Worm (Caenorhabditis elegans) whole organism, L2 larva: ENCODE results near the gene zim-3.
A peak's percentile ranks its signal among the peaks of the same experiment; 100 is the strongest.

Experiments used
- F13H6.1 ChIP-seq: sonication (generic microtip); optimal IDR thresholded peaks from 2 replicates; lab custom pipeline; 2016; ENCODE audit warnings: missing genetic modification characterization, missing compliant biosample characterization
- R02D3.7 ChIP-seq: fragments of 150-350 bp; optimal IDR thresholded peaks from 2 replicates; lab custom pipeline; 2014; ENCODE audit warnings: missing biosample characterization, missing genetic modification characterization
- Y55F3AM.14 ChIP-seq: fragments of 200-800 bp; sonication (Bioruptor generic); optimal IDR thresholded peaks from 2 replicates; lab custom pipeline; 2018; ENCODE audit warnings: mild to moderate bottlenecking, missing genetic modification characterization, missing compliant biosample characterization
- ZK546.5 ChIP-seq: sonication (generic microtip); optimal IDR thresholded peaks from 2 replicates; lab custom pipeline; 2017; ENCODE audit warnings: missing biosample characterization, missing genetic modification characterization
- aly-2 ChIP-seq: fragments of 150-350 bp; optimal IDR thresholded peaks from 2 replicates; lab custom pipeline; 2014; ENCODE audit warnings: missing biosample characterization, missing genetic modification characterization
- ama-1 ChIP-seq: fragments of 150-350 bp; optimal IDR thresholded peaks from 2 replicates; lab custom pipeline; 2018; ENCODE audit warnings: inconsistent platforms
- blmp-1 ChIP-seq: sonication (generic microtip); optimal IDR thresholded peaks from 2 replicates; lab custom pipeline; 2017; ENCODE audit warnings: missing genetic modification characterization, mild to moderate bottlenecking, missing compliant biosample characterization, antibody characterized with exemption, moderate library complexity; ENCODE audit not compliant: insufficient read depth
- ceh-16 ChIP-seq: fragments of 150-350 bp; optimal IDR thresholded peaks from 2 replicates; lab custom pipeline; 2014; ENCODE audit warnings: missing biosample characterization, missing genetic modification characterization
- ceh-82 ChIP-seq: fragments of 150-350 bp; optimal IDR thresholded peaks from 2 replicates; lab custom pipeline; 2014; ENCODE audit warnings: missing biosample characterization, missing genetic modification characterization
- elt-1 ChIP-seq: fragments of 150-350 bp; optimal IDR thresholded peaks from 2 replicates; lab custom pipeline; 2014; ENCODE audit warnings: missing biosample characterization, missing genetic modification characterization
- elt-3 ChIP-seq: sonication (generic microtip); optimal IDR thresholded peaks from 2 replicates; lab custom pipeline; 2017; ENCODE audit warnings: missing biosample characterization, missing genetic modification characterization
- fos-1 ChIP-seq: fragments of 150-350 bp; optimal IDR thresholded peaks from 2 replicates; lab custom pipeline; 2014; ENCODE audit warnings: missing biosample characterization, missing genetic modification characterization
- gmeb-1 ChIP-seq: fragments of 150-350 bp; optimal IDR thresholded peaks from 2 replicates; lab custom pipeline; 2014; ENCODE audit warnings: missing biosample characterization, missing genetic modification characterization
- lin-11 ChIP-seq: fragments of 150-350 bp; sonication (generic microtip); optimal IDR thresholded peaks from 2 replicates; lab custom pipeline; 2014; ENCODE audit warnings: missing biosample characterization, missing genetic modification characterization, inconsistent platforms, mixed read lengths
- lin-39 ChIP-seq: fragments of 150-350 bp; optimal IDR thresholded peaks from 2 replicates; lab custom pipeline; 2014; ENCODE audit warnings: missing biosample characterization, missing genetic modification reagents, missing genetic modification characterization
- lsy-2 ChIP-seq, 2 experiments: fragments of 150-350 bp in 1 of 2; sonication (generic microtip) in 1 of 2; optimal IDR thresholded peaks; 2 replicates each; lab custom pipeline; 2014 to 2017; ENCODE audit warnings: missing biosample characterization in 2 of 2, missing genetic modification characterization in 2 of 2
- mab-5 ChIP-seq: fragments of 150-350 bp; optimal IDR thresholded peaks from 2 replicates; lab custom pipeline; 2014; ENCODE audit warnings: missing biosample characterization, missing genetic modification characterization
- mbf-1 ChIP-seq: sonication (generic microtip); optimal IDR thresholded peaks from 2 replicates; lab custom pipeline; 2017; ENCODE audit warnings: missing biosample characterization, missing genetic modification characterization
- mdl-1 ChIP-seq, 2 experiments: fragments of 150-350 bp in 1 of 2; sonication (generic microtip) in 1 of 2; optimal IDR thresholded peaks; 2 replicates each; lab custom pipeline; 2017; ENCODE audit warnings: missing biosample characterization in 2 of 2, missing genetic modification characterization in 2 of 2
- nhr-10 ChIP-seq: sonication (generic microtip); optimal IDR thresholded peaks from 2 replicates; lab custom pipeline; 2017; ENCODE audit warnings: missing biosample characterization, missing genetic modification characterization
- nhr-11 ChIP-seq: fragments of 150-350 bp; optimal IDR thresholded peaks from 2 replicates; lab custom pipeline; 2014; ENCODE audit warnings: missing biosample characterization, missing genetic modification characterization
- nhr-12 ChIP-seq: fragments of 150-350 bp; optimal IDR thresholded peaks from 2 replicates; lab custom pipeline; 2014; ENCODE audit warnings: missing biosample characterization, missing genetic modification characterization
- nhr-129 ChIP-seq: fragments of 150-350 bp; optimal IDR thresholded peaks from 2 replicates; lab custom pipeline; 2014; ENCODE audit warnings: missing biosample characterization, missing genetic modification characterization
- nhr-21 ChIP-seq: fragments of 150-350 bp; optimal IDR thresholded peaks from 2 replicates; lab custom pipeline; 2014; ENCODE audit warnings: missing biosample characterization, missing genetic modification characterization
- nhr-23 ChIP-seq: fragments of 150-350 bp; optimal IDR thresholded peaks from 2 replicates; lab custom pipeline; 2014; ENCODE audit warnings: missing biosample characterization, missing genetic modification reagents, missing genetic modification characterization
- nhr-237 ChIP-seq: fragments of 150-350 bp; optimal IDR thresholded peaks from 2 replicates; lab custom pipeline; 2014; ENCODE audit warnings: missing biosample characterization, missing genetic modification characterization
- nhr-25 ChIP-seq: fragments of 150-350 bp; sonication (generic microtip); optimal IDR thresholded peaks from 3 replicates; lab custom pipeline; 2014; ENCODE audit warnings: missing biosample characterization, missing genetic modification characterization
- peb-1 ChIP-seq: fragments of 150-350 bp; optimal IDR thresholded peaks from 2 replicates; lab custom pipeline; 2014; ENCODE audit warnings: missing biosample characterization, missing genetic modification characterization
- sem-4 ChIP-seq: fragments of 150-350 bp; optimal IDR thresholded peaks from 2 replicates; lab custom pipeline; 2014; ENCODE audit warnings: missing biosample characterization, missing genetic modification reagents, missing genetic modification characterization
- skn-1 ChIP-seq: sonication (generic microtip); optimal IDR thresholded peaks from 2 replicates; lab custom pipeline; 2017; ENCODE audit warnings: missing biosample characterization, missing genetic modification characterization
- sma-3 ChIP-seq: sonication (generic microtip); optimal IDR thresholded peaks from 2 replicates; lab custom pipeline; 2016; ENCODE audit warnings: missing genetic modification reagents, missing genetic modification characterization, missing compliant biosample characterization
- sma-9 ChIP-seq, 2 experiments: fragments of 150-350 bp in 1 of 2; sonication (generic microtip) in 1 of 2; optimal IDR thresholded peaks; 2 replicates each; lab custom pipeline; 2014 to 2016; ENCODE audit warnings: missing genetic modification characterization in 2 of 2, mild to moderate bottlenecking in 1 of 2, missing biosample characterization in 1 of 2, missing compliant biosample characterization in 1 of 2, missing genetic modification reagents in 1 of 2, moderate library complexity in 1 of 2
- snpc-4 ChIP-seq: fragments of 150-350 bp; optimal IDR thresholded peaks from 2 replicates; lab custom pipeline; 2014; ENCODE audit warnings: missing biosample characterization, missing genetic modification characterization
- unc-39 ChIP-seq: fragments of 150-350 bp; optimal IDR thresholded peaks from 2 replicates; lab custom pipeline; 2014; ENCODE audit warnings: missing biosample characterization, missing genetic modification characterization
- unc-55 ChIP-seq: fragments of 150-350 bp; sonication (generic microtip); optimal IDR thresholded peaks from 3 replicates; lab custom pipeline; 2014; ENCODE audit warnings: missing biosample characterization, missing genetic modification reagents, missing genetic modification characterization
- unc-62 ChIP-seq: fragments of 150-350 bp; optimal IDR thresholded peaks from 2 replicates; lab custom pipeline; 2014; ENCODE audit warnings: missing biosample characterization, missing genetic modification reagents, missing genetic modification characterization
- ztf-11 ChIP-seq: sonication (generic microtip); optimal IDR thresholded peaks from 2 replicates; lab custom pipeline; 2017; ENCODE audit warnings: missing biosample characterization, missing genetic modification characterization

The zim-3 gene

DNA sequence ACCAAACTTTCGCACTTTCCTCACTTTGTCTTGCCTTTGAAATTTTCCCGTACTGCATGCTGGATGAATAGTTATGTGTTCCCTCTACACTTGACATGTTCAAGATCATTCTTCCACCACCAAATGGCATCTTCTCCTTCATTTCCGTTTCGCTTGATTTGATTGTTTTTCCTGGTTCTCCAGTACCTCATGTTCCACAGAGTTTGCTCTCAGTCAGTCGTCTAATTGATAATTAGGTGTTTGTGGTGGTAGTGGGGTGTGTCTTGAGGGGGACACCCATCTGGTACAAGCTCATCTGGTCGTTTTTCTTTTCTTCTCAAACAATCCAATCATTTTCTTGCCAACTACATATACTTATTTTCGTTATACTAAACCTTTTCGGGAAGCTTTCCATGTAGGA lies 12.5 kb downstream of the zim-3 start:
- TF ChIP-seq elt-1 (tag; lab: Kevin White, UChicago) (no peak), Y55F3AM.14 (GFP tag; lab: Kevin White, UChicago) (no peak), ceh-82 (tag; lab: Kevin White, UChicago) (no peak), nhr-12 (tag; lab: Kevin White, UChicago) (no peak), elt-3 (tag; lab: Kevin White, UChicago) (no peak), ztf-11 (tag; lab: Kevin White, UChicago) (no peak), skn-1 (tag; lab: Kevin White, UChicago) (no peak), mab-5 (tag; lab: Kevin White, UChicago) (no peak), ceh-16 (no peak), unc-55 (GFP tag; lab: Kevin White, UChicago) (no peak), F13H6.1 (tag; lab: Kevin White, UChicago) (no peak)

DNA sequence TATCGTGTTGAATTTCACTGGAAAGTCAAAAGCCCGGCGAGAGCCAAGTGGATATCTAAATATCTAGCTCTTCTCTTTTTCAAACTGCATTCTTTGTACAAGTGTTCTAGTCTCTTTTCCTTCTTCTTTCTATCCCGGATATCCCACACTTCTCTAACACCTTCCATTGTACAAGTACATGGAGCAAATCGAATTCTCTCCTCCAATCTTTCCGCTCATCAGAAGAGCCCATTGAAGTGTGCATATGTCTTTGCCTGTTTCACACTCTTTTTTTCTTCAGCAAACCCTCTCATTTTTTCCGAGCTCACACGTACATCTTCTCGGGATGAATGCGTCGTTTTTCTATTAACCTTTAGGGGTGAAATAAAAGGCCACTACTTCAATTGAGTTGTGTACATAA lies 15.0 kb downstream of the zim-3 start:
- TF ChIP-seq nhr-237 (tag; lab: Kevin White, UChicago) = no peak
- no peak for TF ChIP-seq elt-1 (tag; lab: Kevin White, UChicago)

DNA sequence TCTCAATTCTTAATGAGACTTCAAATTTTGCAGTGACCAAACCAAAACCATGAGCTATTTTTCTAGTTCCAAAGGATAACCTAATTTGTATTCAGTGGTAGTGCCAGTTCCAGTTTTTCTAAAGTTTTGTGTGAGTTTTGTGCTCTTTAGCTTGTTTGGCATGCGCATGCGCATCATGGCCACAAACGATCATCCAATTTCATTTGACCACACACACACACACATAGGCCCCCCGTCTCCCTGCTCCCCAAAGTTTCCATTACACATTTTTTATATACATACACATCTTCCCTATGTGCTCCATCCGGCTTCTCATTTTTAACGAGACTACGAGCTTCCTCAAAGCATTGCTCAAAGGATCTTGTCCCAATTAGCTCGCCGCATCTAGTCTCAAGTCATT lies 16.0 kb downstream of the zim-3 start:
- TF ChIP-seq mdl-1 (tag; optimal IDR thresholded peaks at IDR 0.05; lab: Kevin White, UChicago) = no peak
- no peak for TF ChIP-seq ceh-16
- TF ChIP-seq sma-3 (GFP tag; lab: Kevin White, UChicago) = no peak
- TF ChIP-seq unc-39 = no peak
- no peak for TF ChIP-seq nhr-23

DNA sequence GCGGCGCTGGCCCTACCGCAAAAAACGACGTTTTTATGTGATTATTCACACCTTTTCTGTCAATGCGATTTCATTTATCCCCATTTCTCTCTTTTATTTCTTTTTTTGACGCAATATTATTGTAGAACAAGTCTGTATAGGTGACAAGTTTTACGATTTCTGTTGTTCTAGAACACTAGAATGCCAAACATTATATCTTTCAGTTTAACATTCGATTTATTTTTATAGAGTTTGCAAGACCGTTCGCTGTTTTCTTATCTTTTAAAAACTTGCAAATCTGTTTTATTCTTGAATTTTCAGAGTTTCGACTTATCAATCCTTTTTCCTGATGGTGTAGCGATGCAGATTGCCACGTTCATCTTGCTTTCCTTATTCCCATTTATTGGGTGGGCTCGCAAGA lies 17.5 kb downstream of the zim-3 start, which contains the start of gene efn-2:
Gene efn-2 (plus strand): TSS at position 301 of the 400 bp plus-strand sequence.
- TF ChIP-seq nhr-11 (tag; lab: Kevin White, UChicago) (no peak), elt-1 (tag; lab: Kevin White, UChicago) (no peak), unc-62 (GFP tag; lab: Kevin White, UChicago) (no peak), ceh-82 (tag; lab: Kevin White, UChicago) (no peak), gmeb-1 (tag; lab: Kevin White, UChicago) (no peak), R02D3.7 (tag; lab: Kevin White, UChicago) (no peak), F13H6.1 (tag; lab: Kevin White, UChicago) (no peak), nhr-25 (tag; lab: Kevin White, UChicago) (no peak), blmp-1 (tag; lab: Kevin White, UChicago) (no peak), snpc-4 (tag; lab: Kevin White, UChicago) (no peak), nhr-21 (no peak), ceh-16 (no peak), sma-9 (GFP tag; optimal IDR thresholded peaks at IDR 0.05; lab: Kevin White, UChicago) (no peak), sma-9 (tag; optimal IDR thresholded peaks at IDR 0.05; lab: Kevin White, UChicago) (no peak)

DNA sequence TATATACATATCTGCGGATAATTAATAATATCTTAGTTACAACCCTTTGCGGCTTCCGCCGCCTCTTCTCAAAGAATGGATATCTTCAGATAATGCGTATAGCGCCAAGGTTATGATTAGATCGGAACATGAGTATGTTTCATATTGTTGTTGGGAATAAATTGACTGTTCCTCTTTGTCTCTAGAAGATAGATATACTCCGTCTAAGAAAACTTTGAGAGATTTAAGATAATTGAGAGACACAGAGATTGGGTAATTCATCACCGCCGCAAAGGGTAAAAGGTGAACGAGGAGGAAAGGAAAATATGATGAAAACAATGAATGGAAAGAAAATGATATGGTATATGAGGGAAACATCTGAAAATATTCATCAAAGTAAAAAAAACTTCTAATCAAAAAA lies 18.1 kb downstream of the zim-3 start:
- TF ChIP-seq nhr-25 (tag; lab: Kevin White, UChicago) = peak; percentile 10
- no peak for TF ChIP-seq sem-4
- no peak for TF ChIP-seq ceh-82 (tag; lab: Kevin White, UChicago)
- TF ChIP-seq nhr-10 (tag; lab: Kevin White, UChicago) = no peak
- TF ChIP-seq R02D3.7 (tag; lab: Kevin White, UChicago) = no peak
- TF ChIP-seq nhr-21 = no peak
- peak; percentile 21 for TF ChIP-seq fos-1 (tag; lab: Kevin White, UChicago)
- TF ChIP-seq sma-9 (GFP tag; optimal IDR thresholded peaks at IDR 0.05; lab: Kevin White, UChicago) = no peak
- TF ChIP-seq sma-9 (tag; optimal IDR thresholded peaks at IDR 0.05; lab: Kevin White, UChicago) = no peak
- no peak for TF ChIP-seq peb-1 (tag; lab: Kevin White, UChicago)
- TF ChIP-seq elt-3 (tag; lab: Kevin White, UChicago) = no peak
- TF ChIP-seq unc-39 = no peak
- no peak for TF ChIP-seq lsy-2 (tag; optimal IDR thresholded peaks at IDR 0.05; lab: Kevin White, UChicago)

DNA sequence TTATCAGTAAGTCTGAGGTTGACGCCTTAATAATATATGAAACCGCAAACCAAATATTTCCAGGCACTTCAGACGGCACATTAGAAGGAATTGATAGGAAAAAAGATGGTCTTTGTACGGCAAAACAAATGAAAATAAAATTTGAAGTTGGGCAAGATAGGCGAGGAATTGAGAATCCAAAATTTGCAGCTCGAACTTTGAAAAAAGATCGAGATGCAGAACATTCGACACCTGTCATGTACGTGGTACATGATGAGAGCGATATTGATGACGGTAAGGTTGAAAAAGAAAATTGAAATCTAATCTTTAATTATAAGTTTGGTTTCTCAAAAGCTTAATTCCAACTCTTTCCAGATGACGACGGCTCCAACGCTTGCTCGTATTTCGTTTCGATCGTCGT lies 19.1 kb downstream of the zim-3 start:
- TF ChIP-seq lsy-2 (tag; optimal IDR thresholded peaks at IDR 0.05; lab: Kevin White, UChicago) = no peak
- TF ChIP-seq nhr-25 (tag; lab: Kevin White, UChicago) = no peak
- no peak for TF ChIP-seq lin-11 (tag; lab: Kevin White, UChicago)
- TF ChIP-seq nhr-129 (tag; lab: Kevin White, UChicago) = no peak
- no peak for TF ChIP-seq ZK546.5 (tag; lab: Kevin White, UChicago)
- TF ChIP-seq ama-1 = no peak
- no peak for TF ChIP-seq aly-2
- TF ChIP-seq skn-1 (tag; lab: Kevin White, UChicago) = no peak
- TF ChIP-seq F13H6.1 (tag; lab: Kevin White, UChicago) = no peak
- no peak for TF ChIP-seq mdl-1 (tag; optimal IDR thresholded peaks at IDR 0.05; lab: Kevin White, UChicago)
- no peak for TF ChIP-seq elt-1 (tag; lab: Kevin White, UChicago)
- no peak for TF ChIP-seq unc-62 (GFP tag; lab: Kevin White, UChicago)
- TF ChIP-seq lin-39 = no peak
- TF ChIP-seq nhr-12 (tag; lab: Kevin White, UChicago) = no peak
- no peak for TF ChIP-seq fos-1 (tag; lab: Kevin White, UChicago)
- no peak for TF ChIP-seq mbf-1 (tag; lab: Kevin White, UChicago)
- TF ChIP-seq nhr-10 (tag; lab: Kevin White, UChicago) = no peak
